Worm (Caenorhabditis elegans) whole organism, young adult: ENCODE measurements around the gene sor-3.

ENCODE experiments used
- B0019.2 ChIP-seq: fragments of 200-800 bp; sonication (Bioruptor generic); conservative IDR thresholded peaks from 2 replicates; pipeline ENCODE4 v1.3.6; 2022; ENCODE audit warnings: missing genetic modification reagents, missing genetic modification characterization, missing compliant biosample characterization
- B0261.1 ChIP-seq: sonication (generic microtip); optimal IDR thresholded peaks from 2 replicates; lab custom pipeline; 2016; ENCODE audit warnings: mild to moderate bottlenecking, missing genetic modification characterization, moderate library complexity, missing compliant biosample characterization
- F10E7.11 ChIP-seq: sonication (generic microtip); optimal IDR thresholded peaks from 2 replicates; lab custom pipeline; 2017; ENCODE audit warnings: mild to moderate bottlenecking, missing genetic modification characterization, moderate library complexity, missing compliant biosample characterization
- F49E8.2 ChIP-seq: sonication (generic microtip); optimal IDR thresholded peaks from 3 replicates; lab custom pipeline; 2017; ENCODE audit warnings: missing genetic modification characterization, mild to moderate bottlenecking, missing compliant biosample characterization, antibody characterized with exemption, moderate library complexity; ENCODE audit not compliant: insufficient read depth
- F57C9.4 ChIP-seq: sonication (generic microtip); optimal IDR thresholded peaks from 2 replicates; lab custom pipeline; 2017; ENCODE audit warnings: mild to moderate bottlenecking, missing genetic modification characterization, missing compliant biosample characterization
- K12H6.12 ChIP-seq: fragments of 200-800 bp; sonication (Bioruptor generic); optimal IDR thresholded peaks from 2 replicates; lab custom pipeline; 2018; ENCODE audit warnings: mild to moderate bottlenecking, missing genetic modification characterization, missing compliant biosample characterization
- T07F8.4 ChIP-seq: sonication (generic microtip); optimal IDR thresholded peaks from 2 replicates; lab custom pipeline; 2016; ENCODE audit warnings: mild to moderate bottlenecking, missing genetic modification characterization, moderate library complexity, missing compliant biosample characterization
- T26A5.8 ChIP-seq: sonication (generic microtip); optimal IDR thresholded peaks from 2 replicates; lab custom pipeline; 2016; ENCODE audit warnings: missing genetic modification characterization, missing compliant biosample characterization
- Y53F4B.3 ChIP-seq: fragments of 200-800 bp; sonication (Bioruptor generic); IDR thresholded peaks from 2 replicates; pipeline ENCODE4 v1.3.6; 2022; ENCODE audit warnings: missing genetic modification reagents, missing genetic modification characterization, missing compliant biosample characterization
- Y53G8AR.9 ChIP-seq: fragments of 200-800 bp; sonication (Bioruptor generic); conservative IDR thresholded peaks from 2 replicates; pipeline ENCODE4 v1.3.6; 2022; ENCODE audit warnings: missing genetic modification reagents, missing genetic modification characterization, missing compliant biosample characterization
- Y95B8A.8 ChIP-seq: fragments of 200-800 bp; sonication (Bioruptor generic); IDR thresholded peaks from 2 replicates; pipeline ENCODE4 v1.3.6; 2022; ENCODE audit warnings: missing genetic modification reagents, missing genetic modification characterization, missing compliant biosample characterization
- akir-1 ChIP-seq: fragments of 200-800 bp; sonication (Bioruptor generic); optimal IDR thresholded peaks from 2 replicates; lab custom pipeline; 2018; ENCODE audit warnings: mild to moderate bottlenecking, missing genetic modification characterization, moderate library complexity, missing compliant biosample characterization
- atf-7 ChIP-seq: sonication (generic microtip); optimal IDR thresholded peaks from 2 replicates; lab custom pipeline; 2017; ENCODE audit warnings: mild to moderate bottlenecking, missing genetic modification characterization, missing compliant biosample characterization
- cebp-1 ChIP-seq, 2 experiments: fragments of 200-800 bp in 1 of 2; sonication (Bioruptor generic) in 1 of 2; sonication (generic microtip) in 1 of 2; IDR thresholded peaks in 1 of 2; optimal IDR thresholded peaks in 1 of 2; 2 replicates each; pipeline versions ENCODE4 v1.3.6 to Lab custom; 2017 to 2022; ENCODE audit warnings: missing compliant biosample characterization in 2 of 2, missing genetic modification characterization in 2 of 2, mild to moderate bottlenecking in 1 of 2, missing genetic modification reagents in 1 of 2, moderate library complexity in 1 of 2
- cebp-2 ChIP-seq: fragments of 200-800 bp; sonication (Bioruptor generic); IDR thresholded peaks from 2 replicates; pipeline ENCODE4 v1.3.6; 2022; ENCODE audit warnings: missing genetic modification characterization, missing compliant biosample characterization
- egl-18 ChIP-seq: fragments of 200-800 bp; sonication (Bioruptor generic); IDR thresholded peaks from 2 replicates; pipeline ENCODE4 v1.3.6; 2022; ENCODE audit warnings: missing genetic modification reagents, missing genetic modification characterization, missing compliant biosample characterization
- egl-44 ChIP-seq: fragments of 200-800 bp; sonication (Bioruptor generic); IDR thresholded peaks from 2 replicates; pipeline ENCODE4 v1.3.6; 2022; ENCODE audit warnings: missing genetic modification reagents, missing genetic modification characterization, missing compliant biosample characterization
- egrh-3 ChIP-seq: fragments of 200-800 bp; sonication (Bioruptor generic); IDR thresholded peaks from 2 replicates; pipeline ENCODE4 v1.3.6; 2022; ENCODE audit warnings: missing genetic modification reagents, missing genetic modification characterization, missing compliant biosample characterization
- ets-4 ChIP-seq: fragments of 200-800 bp; sonication (Bioruptor generic); optimal IDR thresholded peaks from 2 replicates; lab custom pipeline; 2018; ENCODE audit warnings: mild to moderate bottlenecking, missing genetic modification characterization, missing compliant biosample characterization
- gei-17 ChIP-seq: fragments of 200-800 bp; sonication (Bioruptor generic); optimal IDR thresholded peaks from 2 replicates; lab custom pipeline; 2018; ENCODE audit warnings: mild to moderate bottlenecking, missing genetic modification characterization, missing compliant biosample characterization
- him-1 ChIP-seq: sonication (generic microtip); optimal IDR thresholded peaks from 2 replicates; lab custom pipeline; 2016; ENCODE audit warnings: missing genotype, missing genetic modification reagents, missing genetic modification characterization, missing compliant biosample characterization
- hlh-26 ChIP-seq: fragments of 200-800 bp; sonication (Bioruptor generic); conservative IDR thresholded peaks from 2 replicates; pipeline ENCODE4 v1.3.6; 2022; ENCODE audit warnings: missing genetic modification reagents, missing genetic modification characterization, missing compliant biosample characterization
- hmg-20 ChIP-seq: fragments of 200-800 bp; sonication (Bioruptor generic); IDR thresholded peaks from 2 replicates; pipeline ENCODE4 v1.3.6; 2022; ENCODE audit warnings: missing genetic modification reagents, missing genetic modification characterization, missing compliant biosample characterization
- hsf-1 ChIP-seq: fragments of 200-800 bp; sonication (Bioruptor generic); IDR thresholded peaks from 2 replicates; pipeline ENCODE4 v1.3.6; 2022; ENCODE audit warnings: missing genetic modification reagents, missing genetic modification characterization, missing compliant biosample characterization
- let-526 ChIP-seq: fragments of 200-800 bp; sonication (Bioruptor generic); IDR thresholded peaks from 2 replicates; pipeline ENCODE4 v1.3.6; 2022; ENCODE audit warnings: missing genetic modification reagents, missing genetic modification characterization, missing compliant biosample characterization
- let-607 ChIP-seq, 2 experiments: fragments of 200-800 bp in 1 of 2; sonication (Bioruptor generic) in 1 of 2; sonication (generic microtip) in 1 of 2; optimal IDR thresholded peaks; 2 replicates each; lab custom pipeline; 2016 to 2018; ENCODE audit warnings: mild to moderate bottlenecking in 2 of 2, missing compliant biosample characterization in 2 of 2, missing genetic modification characterization in 2 of 2, moderate library complexity in 2 of 2, missing genotype in 1 of 2
- lin-35 ChIP-seq, 3 experiments: fragments of 150-350 bp in 2 of 3; sonication (generic microtip) in 1 of 3; optimal IDR thresholded peaks; 2 replicates each; lab custom pipeline; 2014 to 2018; ENCODE audit warnings: missing biosample characterization in 3 of 3, missing genetic modification characterization in 3 of 3, missing genetic modification reagents in 3 of 3
- madf-6 ChIP-seq: fragments of 200-800 bp; sonication (Bioruptor generic); IDR thresholded peaks from 2 replicates; pipeline ENCODE4 v1.3.6; 2022; ENCODE audit warnings: missing genetic modification reagents, missing genetic modification characterization, missing compliant biosample characterization
- madf-8 ChIP-seq: fragments of 200-800 bp; sonication (Bioruptor generic); conservative IDR thresholded peaks from 2 replicates; pipeline ENCODE4 v1.3.6; 2022; ENCODE audit warnings: missing genetic modification reagents, missing genetic modification characterization, missing compliant biosample characterization
- mcd-1 ChIP-seq: fragments of 200-800 bp; sonication (Bioruptor generic); IDR thresholded peaks from 2 replicates; pipeline ENCODE4 v1.3.6; 2022; ENCODE audit warnings: missing genetic modification reagents, missing genetic modification characterization, missing compliant biosample characterization
- mel-28 ChIP-seq: sonication (generic microtip); optimal IDR thresholded peaks from 2 replicates; lab custom pipeline; 2016; ENCODE audit warnings: borderline replicate concordance, mild to moderate bottlenecking, missing genetic modification characterization, missing compliant biosample characterization
- nfya-2 ChIP-seq: fragments of 200-800 bp; sonication (Bioruptor generic); IDR thresholded peaks from 2 replicates; pipeline ENCODE4 v1.3.6; 2022; ENCODE audit warnings: missing genetic modification reagents, missing genetic modification characterization, missing compliant biosample characterization
- nhr-90 ChIP-seq: sonication (generic microtip); optimal IDR thresholded peaks from 2 replicates; lab custom pipeline; 2016; ENCODE audit warnings: missing genotype, mild to moderate bottlenecking, missing genetic modification characterization, missing compliant biosample characterization
- pha-4 ChIP-seq: fragments of 150-350 bp; sonication (generic microtip); optimal IDR thresholded peaks from 2 replicates; lab custom pipeline; 2014; ENCODE audit warnings: missing biosample characterization, missing genetic modification reagents, missing genetic modification characterization
- rcor-1 ChIP-seq: fragments of 200-800 bp; sonication (Bioruptor generic); IDR thresholded peaks from 2 replicates; pipeline ENCODE4 v1.3.6; 2022; ENCODE audit warnings: missing genetic modification reagents, missing genetic modification characterization, missing compliant biosample characterization
- sdz-38 ChIP-seq: sonication (generic microtip); optimal IDR thresholded peaks from 2 replicates; lab custom pipeline; 2016; ENCODE audit warnings: missing genotype, missing genetic modification characterization, missing compliant biosample characterization
- snpc-1.1 ChIP-seq: sonication (generic microtip); optimal IDR thresholded peaks from 2 replicates; lab custom pipeline; 2017; ENCODE audit warnings: missing genetic modification characterization, mild to moderate bottlenecking, missing compliant biosample characterization, antibody characterized with exemption, moderate library complexity, missing genotype, missing genetic modification reagents; ENCODE audit not compliant: insufficient read depth
- snpc-3.4 ChIP-seq: sonication (generic microtip); optimal IDR thresholded peaks from 2 replicates; lab custom pipeline; 2017; ENCODE audit warnings: missing genetic modification characterization, mild to moderate bottlenecking, missing compliant biosample characterization, antibody characterized with exemption, moderate library complexity, missing genotype, missing genetic modification reagents
- snpc-4 ChIP-seq, 5 experiments: fragments of 150-350 bp in 1 of 5; sonication (generic microtip) in 4 of 5; optimal IDR thresholded peaks; 2 replicates each; lab custom pipeline; 2014 to 2018; ENCODE audit warnings: missing genetic modification characterization in 5 of 5, missing biosample characterization in 3 of 5, antibody characterized with exemption in 2 of 5, mild to moderate bottlenecking in 2 of 5, missing compliant biosample characterization in 2 of 5, missing genotype in 2 of 5, moderate library complexity in 2 of 5, missing genetic modification reagents in 1 of 5
- sptf-2 ChIP-seq: fragments of 200-800 bp; sonication (Bioruptor generic); optimal IDR thresholded peaks from 2 replicates; lab custom pipeline; 2018; ENCODE audit warnings: mild to moderate bottlenecking, missing genetic modification characterization, missing compliant biosample characterization
- tbp1 ChIP-seq: fragments of 200-800 bp; sonication (Bioruptor generic); optimal IDR thresholded peaks from 2 replicates; lab custom pipeline; 2018; ENCODE audit warnings: mild to moderate bottlenecking, missing genetic modification characterization, missing compliant biosample characterization
- tlf-1 ChIP-seq: fragments of 200-800 bp; sonication (Bioruptor generic); optimal IDR thresholded peaks from 2 replicates; lab custom pipeline; 2018; ENCODE audit warnings: mild to moderate bottlenecking, missing genetic modification characterization, missing compliant biosample characterization
- unc-62 ChIP-seq: fragments of 150-350 bp; optimal IDR thresholded peaks from 2 replicates; lab custom pipeline; 2014; ENCODE audit warnings: missing biosample characterization, missing genetic modification reagents, missing genetic modification characterization
- zim-3 ChIP-seq: sonication (generic microtip); optimal IDR thresholded peaks from 2 replicates; lab custom pipeline; 2017; ENCODE audit warnings: mild to moderate bottlenecking, missing genetic modification characterization, moderate library complexity, missing compliant biosample characterization
- ztf-22 ChIP-seq: fragments of 200-800 bp; sonication (Bioruptor generic); optimal IDR thresholded peaks from 2 replicates; lab custom pipeline; 2018; ENCODE audit warnings: mild to moderate bottlenecking, missing genetic modification characterization, moderate library complexity, missing compliant biosample characterization

The sor-3 gene

DNA sequence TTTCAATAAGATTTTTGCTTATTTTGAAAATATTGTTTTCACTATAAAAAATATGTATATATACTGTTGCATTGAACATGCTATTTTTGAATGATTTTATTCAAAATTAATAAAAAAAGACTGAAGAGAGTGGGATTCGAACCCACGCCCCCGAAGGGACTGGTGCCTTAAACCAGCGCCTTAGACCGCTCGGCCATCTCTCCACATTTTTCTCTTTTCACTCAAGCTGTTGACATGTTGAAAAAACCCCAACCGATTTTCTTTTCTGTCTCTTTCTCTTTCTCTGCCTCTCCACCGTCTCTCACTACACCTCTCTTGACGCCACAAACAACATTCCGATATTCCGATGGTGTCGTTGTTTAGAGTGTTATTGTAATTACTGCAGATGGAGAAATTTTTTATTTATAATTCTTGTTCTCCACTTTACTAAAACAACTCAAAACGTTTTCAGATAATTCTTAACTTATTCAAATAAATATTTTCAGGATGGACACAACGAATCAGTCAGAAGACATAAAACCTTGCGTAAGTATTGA, at the start of gene sor-3:
TSS of gene sor-3 (plus strand) at position 486 of the 536 bp plus-strand sequence.
- TF ChIP-seq tbp1 (GFP tag; lab: Kevin White, UChicago) (peak; percentile 93), sptf-2 (no peak), let-526 (GFP tag; lab: Robert Waterston, UW) (peak; percentile 83; the same call in 1 of the 2 replicates), cebp-1 (GFP tag; IDR thresholded peaks at IDR 0.05; lab: Robert Waterston, UW) (no peak), cebp-1 (tag; optimal IDR thresholded peaks at IDR 0.05; lab: Kevin White, UChicago) (no peak), B0019.2 (no peak), mcd-1 (no peak; the same call in 1 of the 2 replicates), egl-44 (GFP tag; lab: Robert Waterston, UW) (peak; percentile 76; the same call in 1 of the 2 replicates), ets-4 (no peak), ztf-22 (GFP tag; lab: Kevin White, UChicago) (no peak), Y95B8A.8 (GFP tag; lab: Robert Waterston, UW) (no peak), snpc-3.4 (peak; percentile 86), egrh-3 (GFP tag; lab: Robert Waterston, UW) (peak; percentile 68), nhr-90 (peak; percentile 84), snpc-4 (GFP tag; optimal IDR thresholded peaks at IDR 0.05; lab: Kevin White, UChicago) (peak; percentile 62), snpc-4 (tag; optimal IDR thresholded peaks at IDR 0.05; lab: Kevin White, UChicago) (no peak), mel-28 (peak; percentile 48), hmg-20 (GFP tag; lab: Robert Waterston, UW) (0 out of 2 replicates have a peak, but pooled peaks have one; percentile 42), Y53G8AR.9 (GFP tag; lab: Robert Waterston, UW) (peak; percentile 65; the same call in 1 of the 2 replicates), egl-18 (GFP tag; lab: Robert Waterston, UW) (0 out of 2 replicates have a peak, but pooled peaks have one; percentile 22), nfya-2 (no peak), F49E8.2 (tag; lab: Kevin White, UChicago) (peak; percentile 43), him-1 (tag; lab: Kevin White, UChicago) (peak; percentile 72), madf-8 (GFP tag; lab: Robert Waterston, UW) (no peak), madf-6 (peak; percentile 45; the same call in 1 of the 2 replicates), unc-62 (GFP tag; lab: Kevin White, UChicago) (no peak), Y53F4B.3 (GFP tag; lab: Robert Waterston, UW) (no peak), T26A5.8 (tag; lab: Kevin White, UChicago) (no peak), lin-35 (GFP tag; optimal IDR thresholded peaks at IDR 0.05; lab: Kevin White, UChicago) (peak in 1 of 3 experiments; percentile 71), let-607 (tag; optimal IDR thresholded peaks at IDR 0.05; lab: Kevin White, UChicago) (peak; percentile 62 to 76), gei-17 (GFP tag; lab: Kevin White, UChicago) (peak; percentile 17), rcor-1 (GFP tag; lab: Robert Waterston, UW) (peak; percentile 76), B0261.1 (tag; lab: Kevin White, UChicago) (peak; percentile 96), pha-4 (tag; lab: Kevin White, UChicago) (no peak), cebp-2 (GFP tag; lab: Robert Waterston, UW) (peak; percentile 62; the same call in 1 of the 2 replicates), atf-7 (tag; lab: Kevin White, UChicago) (no peak), F57C9.4 (tag; lab: Kevin White, UChicago) (no peak), hsf-1 (GFP tag; lab: Robert Waterston, UW) (no peak), sdz-38 (tag; lab: Kevin White, UChicago) (no peak), snpc-1.1 (peak; percentile 66), zim-3 (tag; lab: Kevin White, UChicago) (no peak), T07F8.4 (peak; percentile 49), F10E7.11 (tag; lab: Kevin White, UChicago) (no peak), K12H6.12 (peak; percentile 76), hlh-26 (GFP tag; lab: Robert Waterston, UW) (no peak), tlf-1 (GFP tag; lab: Kevin White, UChicago) (no peak), akir-1 (GFP tag; lab: Kevin White, UChicago) (no peak)
